Fruit fly (Drosophila melanogaster) ovary, adult (tissue): ENCODE data around the gene slow.

Experiments used
- CG17801 ChIP-seq: fragments of 200-800 bp; optimal IDR thresholded peaks from 2 replicates; lab custom pipeline; 2019; ENCODE audit warnings: missing biosample characterization, mild to moderate bottlenecking, missing genetic modification characterization, moderate library complexity; ENCODE audit not compliant: partially characterized antibody

The slow gene

DNA sequence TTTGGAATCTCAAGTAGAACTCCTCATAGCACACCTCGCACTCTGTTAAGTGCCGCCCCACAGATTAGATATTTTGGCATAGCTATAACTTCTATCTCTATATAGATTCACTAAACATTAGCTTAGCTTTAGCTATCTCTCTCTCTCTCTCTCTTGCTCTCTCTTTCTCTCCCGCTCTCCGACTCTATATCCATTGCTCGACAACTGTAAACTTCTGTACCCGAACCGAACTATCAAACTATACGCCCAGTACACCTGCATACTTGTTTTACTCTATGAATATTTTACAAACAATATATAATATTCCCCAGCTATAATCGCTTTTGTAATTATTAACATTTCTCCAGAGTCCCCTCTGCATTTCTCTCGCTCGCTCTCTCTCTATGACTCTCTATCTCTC, 46.1 kb downstream of the slow start:
- no peak for TF ChIP-seq CG17801 (GFP tag; lab: Kevin White, UChicago)

DNA sequence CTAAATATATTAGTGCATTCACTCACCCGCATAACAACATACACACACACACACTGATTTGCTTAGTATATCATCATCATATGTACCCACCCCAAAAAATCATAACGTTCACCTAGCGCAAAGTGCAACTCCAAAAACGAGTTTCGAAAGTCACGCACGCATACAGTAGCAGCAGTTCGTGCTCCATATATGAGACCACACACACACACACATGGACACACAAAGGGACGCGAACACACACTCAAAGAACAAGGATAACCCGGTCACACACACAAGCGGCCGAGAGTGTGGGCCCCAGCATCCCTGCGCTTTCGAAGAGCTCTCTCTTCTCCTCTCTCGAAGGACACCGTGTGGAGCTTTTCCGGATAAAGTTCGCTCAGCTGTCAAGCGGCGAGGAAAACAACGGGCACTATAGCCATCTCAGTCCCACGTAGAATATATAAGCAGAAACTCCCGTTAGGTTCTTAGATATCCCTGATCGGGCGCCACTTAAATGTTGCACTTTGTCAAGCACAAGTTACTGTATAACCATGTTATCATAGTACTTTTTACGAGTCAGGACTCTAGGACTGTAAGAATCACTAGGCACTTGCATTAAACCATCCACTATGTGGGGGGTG, 47.0 kb downstream of the slow start:
- TF ChIP-seq CG17801 (GFP tag; lab: Kevin White, UChicago) = no peak

DNA sequence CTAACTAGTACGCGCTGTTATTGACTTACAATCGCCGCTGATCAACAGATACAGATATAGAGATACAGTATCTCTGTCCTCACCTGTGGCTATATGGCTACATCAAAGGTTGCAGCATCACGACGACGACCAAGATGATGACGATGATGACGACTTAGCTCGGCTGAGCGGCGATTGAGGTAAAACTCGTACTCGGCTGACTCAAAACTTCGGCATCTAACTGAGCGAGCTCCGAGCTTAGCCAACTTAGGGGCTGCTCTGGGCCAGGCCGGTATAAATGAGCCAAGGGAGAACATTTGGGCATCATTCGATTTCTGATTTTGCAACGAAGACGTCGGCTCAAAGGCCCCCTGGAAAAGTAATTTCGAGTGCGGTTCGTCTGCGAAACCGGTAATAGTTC, 52.2 kb downstream of the slow start, which contains the start of gene CG15021:
Gene CG15021 (plus strand): TSS at position 301 of the 400 bp plus-strand sequence.
- TF ChIP-seq CG17801 (GFP tag; lab: Kevin White, UChicago) = no peak

DNA sequence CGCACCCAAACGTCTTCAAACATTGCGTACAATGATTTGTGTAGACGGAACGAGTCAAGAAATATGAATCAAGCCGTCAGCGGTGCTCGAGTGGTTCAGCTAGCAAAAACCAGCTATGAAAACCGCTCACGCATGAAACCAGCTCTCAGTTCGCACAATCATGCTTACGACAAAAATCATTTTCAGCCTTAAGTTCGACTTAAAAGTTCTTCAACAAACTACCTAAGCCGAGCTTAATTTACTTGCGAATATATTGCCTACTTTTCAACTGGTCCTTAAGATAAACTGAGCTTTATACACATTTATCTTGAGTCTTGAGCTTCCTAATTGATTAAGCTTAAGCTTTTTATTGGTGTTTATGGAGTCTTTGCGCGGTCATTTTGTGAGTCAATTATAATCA, 55.9 kb downstream of the slow start:
- TF ChIP-seq CG17801 (GFP tag; lab: Kevin White, UChicago) = no peak

DNA sequence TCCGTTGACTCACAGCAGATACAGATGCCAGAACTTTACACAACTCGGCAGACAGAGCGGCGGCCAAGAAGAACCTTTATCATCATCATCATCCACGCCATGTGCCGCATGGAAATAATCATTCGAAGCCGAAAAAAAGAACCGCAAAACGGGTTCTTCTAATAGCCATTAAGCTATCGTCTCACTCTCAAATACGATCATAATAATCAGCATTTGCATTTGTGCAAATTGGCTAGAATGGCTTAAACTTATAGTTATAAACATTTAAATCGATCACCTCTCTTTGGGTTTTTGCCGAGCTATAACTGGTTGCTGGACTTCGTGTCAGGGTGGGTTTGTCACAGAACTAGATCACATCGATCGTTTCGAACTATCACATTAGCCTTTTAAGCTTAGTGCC, 57.9 kb downstream of the slow start:
- TF ChIP-seq CG17801 (GFP tag; lab: Kevin White, UChicago) = no peak

DNA sequence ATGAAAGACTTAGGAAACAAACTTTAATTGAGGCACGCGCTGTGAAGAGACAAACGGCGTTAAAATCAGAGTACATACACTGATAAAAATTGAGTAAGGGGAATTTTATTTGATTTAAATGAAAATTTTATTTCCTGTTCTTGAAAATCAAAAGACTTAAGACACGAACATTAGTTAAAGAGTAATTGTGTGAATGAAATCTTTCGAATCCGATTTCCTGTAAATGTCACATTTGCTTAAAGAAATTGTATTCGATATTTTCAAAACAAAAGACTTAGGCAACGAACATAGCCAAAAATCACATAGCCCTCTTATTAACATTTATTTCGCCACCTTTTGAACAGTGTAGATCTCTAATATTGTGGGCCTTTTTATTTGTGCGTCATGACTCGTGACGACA, 61.6 kb downstream of the slow start:
- TF ChIP-seq CG17801 (GFP tag; lab: Kevin White, UChicago) = no peak

DNA sequence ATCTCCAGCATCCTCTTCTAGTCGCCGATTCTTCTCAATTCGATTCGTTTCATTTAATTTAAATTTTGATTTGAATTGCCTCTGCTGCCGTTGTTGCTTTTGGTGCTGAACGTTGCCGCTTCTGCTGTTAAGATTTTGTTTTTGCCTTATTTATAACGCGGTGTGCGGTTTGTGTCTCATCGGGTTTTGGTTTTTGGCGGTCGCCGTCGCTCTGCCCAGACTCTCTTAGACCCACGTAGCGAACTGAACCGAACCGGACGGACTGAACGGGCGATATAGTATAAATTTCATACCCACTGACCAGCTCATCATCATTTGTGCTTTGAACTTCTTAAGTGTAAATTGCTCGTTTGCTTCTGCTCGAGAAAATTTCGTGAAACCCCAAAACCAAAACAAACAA, 62.0 kb downstream of the slow start, which contains the start of gene CG12607:
Gene CG12607 (plus strand): TSS at position 301 of the 400 bp plus-strand sequence.
- TF ChIP-seq CG17801 (GFP tag; lab: Kevin White, UChicago) = no peak

DNA sequence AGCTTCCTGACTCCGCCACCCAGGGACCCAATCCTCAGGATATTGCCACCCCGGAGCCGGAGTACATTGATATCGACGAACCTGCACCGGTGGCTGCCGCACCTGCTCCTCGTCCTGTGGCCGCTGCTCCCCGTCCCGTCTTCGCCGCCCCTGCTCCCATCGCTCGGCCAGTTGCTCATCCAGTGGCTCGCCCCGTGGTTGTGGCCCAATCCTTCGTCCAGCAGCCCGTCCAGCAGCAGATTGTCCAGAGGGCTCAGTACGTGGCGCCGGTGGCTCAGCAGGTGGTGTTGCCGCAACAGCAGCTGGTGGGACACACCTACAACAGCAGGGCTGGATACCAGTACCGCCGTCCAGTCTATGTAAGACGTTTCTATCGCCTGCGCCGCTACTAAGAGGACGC, 63.0 kb downstream of the slow start:
- no peak for TF ChIP-seq CG17801 (GFP tag; lab: Kevin White, UChicago)
